Worm (Caenorhabditis elegans): ENCODE data around the gene F44D12.19.

DNA sequence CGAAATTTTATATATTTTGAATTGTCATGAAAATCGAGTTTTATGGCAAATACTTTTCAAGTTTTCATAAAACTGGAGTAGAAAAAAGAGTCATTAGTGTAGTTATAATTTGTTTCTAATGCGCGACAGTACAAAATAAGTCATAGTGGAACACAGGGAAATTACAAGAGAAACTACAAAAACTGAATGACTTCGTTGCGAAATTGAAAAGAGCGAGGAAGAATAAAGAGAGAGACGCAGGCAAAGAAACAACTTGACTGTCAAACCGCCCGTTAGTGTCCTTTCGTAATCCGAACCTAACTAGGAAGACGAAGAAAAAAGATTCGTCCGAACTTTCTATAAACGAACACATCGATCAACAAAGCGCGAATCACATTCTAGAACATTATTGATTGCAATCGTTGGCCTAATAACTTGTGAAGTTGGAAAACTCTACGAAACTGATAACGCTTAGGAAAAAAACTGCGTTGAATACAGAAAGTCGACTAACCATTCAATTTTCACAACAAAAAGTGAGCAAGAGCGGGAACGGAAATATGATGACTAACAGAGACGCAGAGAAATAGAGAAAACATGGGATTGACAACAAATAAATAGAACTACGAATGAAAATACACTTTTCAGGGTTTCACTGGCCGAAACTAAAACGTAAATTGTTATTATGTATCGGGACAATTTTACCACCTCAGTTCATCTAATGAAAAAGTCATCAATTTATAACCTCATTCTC lies 27.8 kb upstream of the F44D12.19 start:
- no peak for TF ChIP-seq ztf-4 (tag; optimal IDR thresholded peaks at IDR 0.05)
- no peak for TF ChIP-seq ama-1 (optimal IDR thresholded peaks at IDR 0.05)
- TF ChIP-seq nhr-6 (tag; optimal IDR thresholded peaks at IDR 0.05), result no peak
- TF ChIP-seq skn-1 (tag; optimal IDR thresholded peaks at IDR 0.05), result peak; percentile 70
- TF ChIP-seq nhr-77 (tag; optimal IDR thresholded peaks at IDR 0.05), result no peak
- no peak for TF ChIP-seq aly-2 (tag; optimal IDR thresholded peaks at IDR 0.05)
- no peak for TF ChIP-seq nhr-23 (tag; optimal IDR thresholded peaks at IDR 0.05)

Measured in whole organism, L2 larva.